Worm (Caenorhabditis elegans): ENCODE measurements around the gene Y25C1A.6.
"Not testable (repeated sequence)": the region's sequence is repeated elsewhere in the genome, so short reads cannot be mapped to it uniquely, and the experiment has no call there.

Gene Y25C1A.6

DNA sequence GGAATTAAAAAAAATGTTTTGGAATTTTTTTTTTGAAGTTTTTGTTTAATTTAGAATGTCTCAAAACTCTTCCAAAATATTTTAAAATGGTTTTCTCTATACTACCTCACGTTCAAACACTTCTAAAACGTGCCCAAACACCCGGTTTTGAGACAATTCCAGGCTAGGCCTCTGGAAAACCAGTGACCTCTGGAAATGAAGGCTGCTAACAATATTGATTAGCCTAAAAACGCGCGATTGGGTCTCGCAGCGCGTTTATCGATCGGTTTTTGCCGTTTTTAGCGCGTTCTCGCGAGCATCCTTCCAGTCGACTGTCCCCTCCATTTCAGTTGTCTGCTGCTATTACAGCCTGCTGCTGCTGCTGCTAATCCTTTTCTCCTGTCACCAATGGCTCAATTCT, at the start of gene Y25C1A.6:
Gene Y25C1A.6 (plus strand): TSS at position 301 of the 400 bp plus-strand sequence.
- TF ChIP-seq unc-62 (GFP tag; optimal IDR thresholded peaks at IDR 0.05) = no peak

DNA sequence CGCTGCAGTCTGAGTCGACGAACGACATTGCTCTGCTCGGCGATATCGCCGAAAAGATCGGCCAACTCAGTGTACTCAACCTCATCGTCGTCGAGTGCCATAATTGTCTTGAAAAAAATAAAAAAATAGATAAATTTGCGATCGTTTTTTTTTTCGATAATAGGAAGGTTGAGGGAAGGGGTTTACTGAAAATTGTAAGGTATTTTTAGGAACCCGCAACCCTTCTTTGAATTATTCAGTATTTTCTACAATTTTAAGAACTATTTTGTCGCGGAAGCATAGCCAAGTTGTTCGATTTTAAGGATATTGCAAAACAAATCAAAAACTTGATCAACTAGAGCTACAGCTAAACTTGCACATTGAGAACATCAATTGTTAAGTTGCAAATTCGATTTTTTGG, 48.7 kb upstream of the Y25C1A.6 start, which contains the start of gene C41H7.9:
Gene C41H7.9 (minus strand): TSS at position 101 of the 400 bp plus-strand sequence.
- TF ChIP-seq unc-62 (GFP tag; optimal IDR thresholded peaks at IDR 0.05) = no peak

DNA sequence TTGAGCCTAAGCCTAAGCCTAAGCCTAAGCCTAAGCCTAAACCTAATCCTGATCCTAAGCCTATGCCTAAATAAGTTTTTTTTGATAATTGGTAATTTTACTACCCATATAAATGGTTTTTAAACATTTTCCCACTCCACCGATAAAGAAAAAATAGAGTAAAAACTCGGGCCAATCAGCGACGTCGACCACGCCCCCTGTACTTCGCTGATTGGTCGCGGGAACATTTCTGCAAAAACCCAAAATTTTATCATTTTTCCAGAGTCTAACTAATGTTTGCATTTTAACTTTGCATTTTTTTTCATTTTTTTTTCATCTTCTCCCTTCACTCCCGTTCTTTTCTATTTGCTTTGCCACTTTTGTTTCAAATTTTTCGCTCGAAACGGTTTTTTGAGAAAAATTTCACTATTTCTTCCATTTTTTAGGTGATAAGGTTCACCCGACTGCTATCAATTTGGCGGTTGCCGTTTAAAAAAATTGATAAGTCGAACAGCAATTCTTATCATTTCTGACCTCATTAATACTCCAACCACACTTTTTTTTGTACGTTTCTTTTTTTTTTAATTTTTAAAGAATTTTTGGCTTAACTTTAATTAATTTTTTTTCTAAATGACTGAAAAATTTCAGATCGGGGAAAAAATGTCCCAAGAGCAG, 46.6 kb upstream of the Y25C1A.6 start, which contains the start of gene C41H7.2:
Gene C41H7.2 (plus strand): TSS at position 622 of the 654 bp plus-strand sequence.
- no peak for TF ChIP-seq unc-62 (GFP tag; optimal IDR thresholded peaks at IDR 0.05)

DNA sequence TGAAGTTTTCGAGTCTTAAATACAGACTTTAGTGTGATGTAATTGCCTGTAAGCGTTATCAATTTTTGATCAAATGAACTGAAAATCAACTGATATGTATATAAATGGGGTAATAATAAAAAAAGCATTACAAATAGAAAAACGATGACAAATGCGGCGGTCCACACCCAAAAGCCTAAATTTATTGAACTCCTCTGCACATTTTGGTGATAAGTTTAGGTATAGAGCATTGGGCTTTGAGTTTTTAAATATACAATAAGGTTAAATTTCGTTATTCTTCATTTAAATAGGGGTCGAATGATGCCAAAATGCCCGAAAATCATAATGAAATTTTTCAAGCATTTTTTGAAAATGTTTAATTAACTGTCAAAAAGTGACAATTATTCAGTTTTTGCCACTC, 41.1 kb upstream of the Y25C1A.6 start, which contains the start of gene clec-3:
Gene clec-3 (minus strand): TSS at position 101 of the 400 bp plus-strand sequence.
- TF ChIP-seq unc-62 (GFP tag; optimal IDR thresholded peaks at IDR 0.05) = no peak

DNA sequence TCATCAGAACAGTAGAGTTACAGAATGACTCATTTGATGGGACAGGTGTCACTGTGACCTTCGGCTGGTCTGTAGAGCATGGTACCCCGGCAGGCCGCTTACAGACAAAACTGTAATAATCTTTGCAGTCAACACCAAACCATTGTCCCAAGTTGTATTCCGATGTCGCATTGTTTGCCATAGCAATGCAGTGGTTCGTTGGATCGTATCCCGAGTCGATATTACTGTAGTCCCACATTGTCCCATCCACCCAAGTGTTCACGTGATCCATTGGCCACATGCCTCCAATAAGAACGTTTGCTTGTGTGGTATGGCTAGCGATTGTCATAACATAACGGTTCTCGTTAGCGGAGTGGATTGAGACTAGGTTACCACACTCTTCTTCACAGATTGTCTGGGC, 40.0 kb upstream of the Y25C1A.6 start:
- no peak for TF ChIP-seq unc-62 (GFP tag; optimal IDR thresholded peaks at IDR 0.05)

DNA sequence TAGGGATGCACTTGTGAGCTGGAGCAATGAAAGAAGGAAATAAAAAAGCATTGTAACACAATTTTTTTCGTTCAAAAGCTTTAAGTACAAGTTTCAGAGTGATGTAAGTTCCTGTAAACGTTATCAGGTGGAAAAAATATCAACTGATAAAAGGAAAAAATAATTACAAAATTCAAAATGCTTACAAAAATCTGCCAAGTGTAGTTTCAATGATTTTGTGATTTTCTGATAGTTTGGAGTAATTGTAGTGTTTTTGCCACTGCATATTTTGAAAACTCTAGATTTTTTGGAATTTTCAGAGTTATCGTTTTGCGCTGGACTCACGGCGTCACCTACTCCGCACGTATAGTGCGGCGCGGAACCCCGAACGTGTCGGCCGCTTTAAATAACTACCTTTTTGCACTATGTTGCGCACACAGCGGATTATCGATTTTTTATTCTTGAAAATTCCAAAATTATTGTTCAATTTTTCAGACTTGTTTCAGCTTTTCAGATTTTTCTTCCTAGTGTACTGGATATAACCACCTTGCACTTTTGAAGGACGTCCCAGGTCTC, 37.4 kb upstream of the Y25C1A.6 start, which contains the start of gene clec-2:
Gene clec-2 (minus strand): TSS at position 51 of the 555 bp plus-strand sequence.
- TF ChIP-seq unc-62 (GFP tag; optimal IDR thresholded peaks at IDR 0.05) = no peak

DNA sequence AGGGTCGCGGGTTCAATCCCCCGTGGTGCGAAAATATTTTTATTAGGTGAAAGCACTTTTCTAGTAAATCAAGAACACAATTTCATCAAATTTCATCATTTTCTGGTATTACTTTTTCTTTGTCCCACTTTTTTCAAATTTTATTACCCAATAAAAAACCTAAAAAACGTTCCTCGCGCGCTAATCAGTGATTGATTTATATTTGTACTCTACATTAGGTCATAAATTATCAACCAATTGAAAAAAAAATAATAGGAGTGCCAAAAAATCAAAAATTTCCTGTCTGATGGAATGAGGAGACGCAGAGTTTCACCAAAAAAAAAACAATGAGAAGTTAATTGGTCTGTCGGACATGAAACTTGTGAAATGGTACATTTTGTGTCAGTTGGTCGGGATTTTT, 36.2 kb upstream of the Y25C1A.6 start:
- no peak for TF ChIP-seq unc-62 (GFP tag; optimal IDR thresholded peaks at IDR 0.05)

DNA sequence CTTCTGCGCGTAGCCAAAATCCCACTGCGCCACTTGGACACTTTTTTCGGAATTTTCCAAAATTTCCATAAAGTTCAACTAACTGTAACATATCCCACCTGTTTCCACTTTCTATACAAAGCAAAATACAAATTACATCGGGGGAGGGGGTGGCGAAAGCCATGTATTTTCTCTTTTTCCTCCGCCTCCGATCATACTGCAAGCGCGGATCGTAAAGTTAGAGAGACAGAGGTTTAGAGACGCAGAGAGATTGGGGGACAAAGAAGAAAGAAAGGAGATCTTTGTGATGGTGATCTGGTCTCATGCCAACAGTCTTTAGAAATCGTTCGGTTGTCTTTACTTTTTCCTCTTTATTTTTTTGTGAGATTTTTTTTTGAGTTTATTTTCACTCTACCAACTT, 32.6 kb upstream of the Y25C1A.6 start:
- no peak for TF ChIP-seq unc-62 (GFP tag; optimal IDR thresholded peaks at IDR 0.05)

DNA sequence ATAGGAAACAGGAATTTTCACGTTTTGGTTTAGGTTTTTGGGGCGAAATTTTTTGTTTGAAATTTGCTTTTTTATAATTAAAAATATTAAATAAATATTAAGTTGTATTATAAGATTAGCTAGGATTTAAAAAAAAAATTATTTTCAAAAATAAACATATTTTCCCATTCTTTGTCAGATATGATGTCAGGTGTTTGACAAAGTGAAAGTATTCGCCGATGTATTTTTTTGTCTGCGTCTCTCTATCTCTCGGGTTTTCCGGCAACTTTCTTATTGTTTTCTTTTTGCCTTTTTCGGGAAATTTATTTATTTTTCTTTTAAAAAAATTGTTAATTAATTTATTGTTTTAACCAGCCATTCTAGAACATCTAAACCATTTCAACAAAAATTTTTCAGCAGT, 30.5 kb upstream of the Y25C1A.6 start:
- TF ChIP-seq unc-62 (GFP tag; optimal IDR thresholded peaks at IDR 0.05) = no peak

DNA sequence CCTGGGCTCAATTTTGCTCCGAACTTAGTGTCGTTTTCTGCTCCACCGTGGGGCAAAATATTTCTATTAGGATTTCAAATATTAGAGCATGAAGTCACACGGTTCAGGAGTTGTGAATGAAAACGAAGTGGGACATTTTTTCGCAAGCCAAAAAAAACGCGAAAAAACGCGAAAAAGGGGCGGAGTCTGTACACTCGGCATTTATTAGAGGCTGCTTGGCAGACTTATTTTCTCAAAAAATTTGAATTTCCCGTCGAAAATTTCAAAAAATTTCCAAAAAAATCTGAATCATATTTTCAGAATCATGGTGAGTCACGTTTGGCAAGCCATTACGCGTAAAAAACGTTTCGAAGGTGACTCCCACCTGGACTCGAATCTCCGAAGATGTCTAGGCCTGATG, 28.4 kb upstream of the Y25C1A.6 start, which contains the start of gene B0454.6:
Gene B0454.6 (plus strand): TSS at position 301 of the 400 bp plus-strand sequence.
- not testable (repeated sequence) for TF ChIP-seq unc-62 (GFP tag; optimal IDR thresholded peaks at IDR 0.05)

DNA sequence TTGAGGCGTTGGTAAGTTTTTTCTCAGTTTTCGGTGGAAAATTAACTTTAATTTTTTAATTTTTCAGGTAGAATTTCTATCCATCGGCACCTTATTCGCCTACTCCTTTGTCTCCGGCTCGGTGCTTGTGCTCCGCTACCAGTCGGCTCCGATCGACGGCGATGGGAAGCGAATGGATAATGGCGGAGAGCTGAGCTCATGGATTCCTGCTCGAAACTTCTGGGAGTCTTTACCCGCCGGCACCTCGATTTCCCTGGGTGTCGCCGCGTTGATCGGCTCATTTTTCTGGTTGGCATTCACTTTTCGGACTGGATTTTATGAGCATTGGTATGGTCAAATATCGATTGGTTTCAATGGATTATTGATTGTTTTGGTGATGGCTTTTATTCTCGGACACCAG, 26.0 kb upstream of the Y25C1A.6 start:
- no peak for TF ChIP-seq unc-62 (GFP tag; optimal IDR thresholded peaks at IDR 0.05)

DNA sequence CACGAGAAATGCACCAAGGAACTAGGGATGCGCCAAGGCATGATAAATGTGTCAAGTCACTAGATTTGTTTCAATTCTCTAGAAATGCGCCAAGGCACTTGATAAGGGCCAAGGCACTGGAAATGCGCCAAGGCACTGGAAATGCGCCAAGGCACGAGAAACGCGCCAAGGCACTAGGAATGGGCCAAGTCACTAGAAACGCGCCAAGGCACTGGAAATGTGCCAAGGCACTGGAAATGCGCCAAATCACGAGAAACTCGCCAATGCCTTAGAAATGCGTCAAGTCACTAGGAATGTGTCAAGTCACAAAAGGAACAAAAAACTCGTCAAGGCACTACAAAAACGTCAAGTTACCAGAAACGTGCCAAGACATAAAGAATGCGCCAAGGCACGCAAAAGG, 24.5 kb upstream of the Y25C1A.6 start:
- TF ChIP-seq unc-62 (GFP tag; optimal IDR thresholded peaks at IDR 0.05) = no peak

DNA sequence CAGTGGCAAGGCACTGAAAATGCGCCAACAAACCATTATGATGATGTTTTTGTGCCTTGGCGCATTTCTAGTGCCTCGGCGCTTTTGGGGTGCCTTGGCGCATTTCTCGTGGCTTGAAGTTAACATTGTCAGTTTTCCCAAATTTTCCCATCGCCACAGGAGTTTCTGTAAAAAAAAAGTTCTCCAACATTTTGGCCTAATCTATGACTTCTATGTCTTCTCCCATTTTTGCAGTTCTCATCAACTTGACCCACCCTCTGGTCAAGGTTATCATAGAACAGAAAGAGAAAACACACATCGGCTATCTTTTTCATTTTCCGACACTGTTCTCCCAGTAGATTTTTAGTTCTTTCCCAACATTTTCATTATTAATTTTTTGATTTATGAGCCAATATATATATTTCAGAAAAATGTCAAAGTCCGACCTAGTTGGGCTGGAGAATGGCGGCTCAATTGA, 22.4 kb upstream of the Y25C1A.6 start, which contains the start of the genes B0454.26 and B0454.5:
Gene B0454.26 (minus strand): TSS at position 101 of the 457 bp plus-strand sequence.
Gene B0454.5 (plus strand): TSS at position 407 of the 457 bp plus-strand sequence.
- TF ChIP-seq unc-62 (GFP tag; optimal IDR thresholded peaks at IDR 0.05) = no peak

DNA sequence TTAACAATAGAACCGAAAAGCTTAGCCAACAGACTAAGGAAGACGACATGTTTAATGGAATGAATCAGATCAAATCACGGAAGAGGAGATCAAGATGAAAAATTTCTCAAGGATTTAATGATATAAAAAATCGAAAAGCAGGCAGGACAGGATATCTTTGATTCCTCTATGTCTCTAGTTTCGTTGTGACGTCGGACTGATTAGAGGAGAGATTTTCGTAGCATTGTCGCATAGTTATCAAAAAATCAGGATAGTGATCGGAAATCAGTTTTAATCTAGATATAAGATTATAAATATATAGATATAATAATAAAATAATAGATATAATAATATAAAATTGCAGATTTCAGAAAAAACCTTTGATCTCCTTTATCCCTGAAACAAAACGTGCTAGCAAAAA, 17.5 kb upstream of the Y25C1A.6 start, which contains the start of gene B0454.8:
Gene B0454.8 (minus strand): TSS at position 101 of the 400 bp plus-strand sequence.
- TF ChIP-seq unc-62 (GFP tag; optimal IDR thresholded peaks at IDR 0.05) = no peak

DNA sequence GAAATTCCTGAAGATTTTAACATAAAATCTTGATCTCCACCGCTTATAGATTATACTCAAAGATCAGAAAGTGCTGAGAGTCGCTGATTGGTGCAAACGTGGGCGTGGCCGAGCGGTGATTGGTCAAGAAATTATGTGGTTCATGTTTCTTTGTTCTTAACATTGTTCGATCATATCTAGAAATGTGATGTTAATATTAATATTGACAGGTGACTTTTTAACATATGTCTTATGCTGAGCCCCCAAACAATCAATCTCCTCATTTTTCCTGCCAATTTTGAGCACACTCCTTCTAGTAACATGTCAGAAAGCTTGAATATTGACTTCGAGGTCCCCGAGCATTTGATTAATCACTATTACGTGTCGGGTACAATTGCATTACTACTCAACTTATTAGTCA, 16.9 kb upstream of the Y25C1A.6 start, which contains the start of gene sri-29:
Gene sri-29 (plus strand): TSS at position 301 of the 400 bp plus-strand sequence.
- TF ChIP-seq unc-62 (GFP tag; optimal IDR thresholded peaks at IDR 0.05) = no peak

DNA sequence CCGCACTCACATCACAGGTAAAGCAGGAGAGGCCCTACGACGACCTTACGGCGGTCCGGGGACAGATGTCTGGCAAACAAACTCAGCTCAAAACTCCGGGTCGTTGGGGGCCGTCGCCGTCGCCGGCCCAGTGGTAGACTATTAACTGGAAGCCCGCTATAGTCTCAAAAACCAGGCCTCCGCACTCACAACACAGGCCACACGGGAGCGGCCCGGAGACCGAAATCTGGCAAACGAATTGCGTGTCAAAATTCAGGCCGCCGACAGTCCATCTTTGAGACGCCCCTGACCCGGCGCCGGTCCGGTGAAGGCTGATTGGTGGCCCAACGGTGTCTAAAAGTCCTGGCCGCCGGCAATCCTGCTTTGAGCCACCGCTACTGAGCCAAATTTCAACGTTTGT, 15.5 kb upstream of the Y25C1A.6 start:
- no peak for TF ChIP-seq unc-62 (GFP tag; optimal IDR thresholded peaks at IDR 0.05)

DNA sequence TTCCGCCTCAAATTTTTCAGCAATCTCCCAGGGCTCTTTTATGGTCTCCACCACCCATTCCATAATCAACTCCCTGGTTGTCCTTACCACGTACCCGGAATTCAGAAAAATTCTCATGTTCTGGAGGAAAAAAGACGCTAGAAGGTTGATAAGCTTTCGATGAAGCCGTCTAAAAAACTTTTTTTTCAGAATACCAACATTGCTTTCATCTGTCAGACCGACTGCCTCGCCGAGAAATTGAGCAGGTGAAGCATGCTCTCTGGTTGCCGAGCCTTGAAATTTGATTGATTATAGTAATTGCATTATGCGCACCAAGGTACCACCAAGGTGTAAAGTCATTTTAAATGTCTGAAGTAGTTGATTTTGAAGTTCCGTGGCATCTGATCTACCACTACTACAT, 15.0 kb upstream of the Y25C1A.6 start, which contains the start of gene sri-30:
Gene sri-30 (plus strand): TSS at position 301 of the 400 bp plus-strand sequence.
- TF ChIP-seq unc-62 (GFP tag; optimal IDR thresholded peaks at IDR 0.05) = no peak
